Fruit fly (Drosophila melanogaster) whole organism, embryonic: ENCODE results near the gene Cpr23B.

ENCODE experiments used
- Awh ChIP-seq: fragments of 200-800 bp; sonication (Bioruptor generic); IDR thresholded peaks from 2 replicates; pipeline ENCODE4, ENCODE4 v1.3.6; 2022; ENCODE audit warnings: missing biosample characterization, missing genetic modification characterization
- CG1024 ChIP-seq: fragments of 200-800 bp; sonication (Bioruptor generic); IDR thresholded peaks from 2 replicates; pipeline ENCODE4 v1.3.6; 2022; ENCODE audit warnings: missing biosample characterization, missing genetic modification characterization
- CG10321 ChIP-seq: fragments of 200-800 bp; sonication (Bioruptor generic); IDR thresholded peaks from 2 replicates; pipeline ENCODE4 v1.3.6; 2022; ENCODE audit warnings: missing biosample characterization, missing genetic modification characterization
- CG10543 ChIP-seq: fragments of 200-800 bp; sonication (Bioruptor generic); optimal IDR thresholded peaks from 3 replicates; lab custom pipeline; 2017; ENCODE audit warnings: missing biosample characterization, mild to moderate bottlenecking, missing genetic modification characterization, moderate library complexity
- CG11456 ChIP-seq: fragments of 200-800 bp; sonication (Bioruptor generic); IDR thresholded peaks from 3 replicates; pipeline ENCODE4 v1.3.6; 2022; ENCODE audit warnings: missing biosample characterization, missing genetic modification characterization
- CG17829 ChIP-seq: fragments of 200-800 bp; optimal IDR thresholded peaks from 2 replicates; lab custom pipeline; 2019; ENCODE audit warnings: missing biosample characterization, mild to moderate bottlenecking, missing genetic modification characterization, moderate library complexity
- CG17912 ChIP-seq: fragments of 200-800 bp; sonication (Bioruptor generic); optimal IDR thresholded peaks from 2 replicates; lab custom pipeline; 2018; ENCODE audit warnings: missing biosample characterization, mild to moderate bottlenecking, missing genetic modification characterization
- CG2678 ChIP-seq: fragments of 200-800 bp; sonication (Bioruptor generic); optimal IDR thresholded peaks from 3 replicates; lab custom pipeline; 2019; ENCODE audit warnings: missing biosample characterization, mild to moderate bottlenecking, missing genetic modification characterization, moderate library complexity
- CG30403 ChIP-seq: fragments of 200-800 bp; sonication (Bioruptor generic); optimal IDR thresholded peaks from 3 replicates; lab custom pipeline; 2016; ENCODE audit warnings: missing biosample characterization, missing genetic modification characterization
- CG3065 ChIP-seq: fragments of 200-800 bp; sonication (Bioruptor generic); optimal IDR thresholded peaks from 2 replicates; lab custom pipeline; 2016; ENCODE audit warnings: missing biosample characterization, missing genetic modification characterization
- CG34422 ChIP-seq: fragments of 200-800 bp; sonication (Bioruptor generic); IDR thresholded peaks from 3 replicates; pipeline ENCODE4 v1.3.6; 2022; ENCODE audit warnings: missing biosample characterization, missing genetic modification characterization
- CG3838 ChIP-seq: fragments of 200-800 bp; sonication (Bioruptor generic); optimal IDR thresholded peaks from 3 replicates; lab custom pipeline; 2016; ENCODE audit warnings: missing biosample characterization, missing genetic modification characterization
- CG43689 ChIP-seq: fragments of 200-800 bp; sonication (Bioruptor generic); IDR thresholded peaks from 2 replicates; pipeline ENCODE4 v1.3.6; 2022; ENCODE audit warnings: missing biosample characterization, missing genetic modification characterization
- CG4617 ChIP-seq: fragments of 200-800 bp; sonication (Bioruptor generic); optimal IDR thresholded peaks from 3 replicates; lab custom pipeline; 2016; ENCODE audit warnings: missing biosample characterization, missing genetic modification characterization, borderline replicate concordance
- CG7271 ChIP-seq: fragments of 200-800 bp; sonication (Bioruptor generic); optimal IDR thresholded peaks from 2 replicates; lab custom pipeline; 2018; ENCODE audit warnings: missing biosample characterization, mild to moderate bottlenecking, missing genetic modification characterization, moderate library complexity
- CG8478 ChIP-seq: fragments of >200 bp; optimal IDR thresholded peaks from 2 replicates; lab custom pipeline; 2018
- CG9797 ChIP-seq: fragments of 200-800 bp; sonication (Bioruptor generic); optimal IDR thresholded peaks from 3 replicates; lab custom pipeline; 2018; ENCODE audit warnings: missing biosample characterization, mild to moderate bottlenecking, missing genetic modification characterization
- CG9817 ChIP-seq: fragments of 200-800 bp; sonication (Bioruptor generic); optimal IDR thresholded peaks from 2 replicates; lab custom pipeline; 2018; ENCODE audit warnings: missing biosample characterization, mild to moderate bottlenecking, missing genetic modification characterization, moderate library complexity
- D19A ChIP-seq: fragments of 200-800 bp; optimal IDR thresholded peaks from 3 replicates; lab custom pipeline; 2019; ENCODE audit warnings: missing biosample characterization, mild to moderate bottlenecking, missing genetic modification characterization, moderate library complexity
- Dp ChIP-seq: fragments of 200-800 bp; sonication (Bioruptor generic); optimal IDR thresholded peaks from 2 replicates; lab custom pipeline; 2018; ENCODE audit warnings: missing biosample characterization, mild to moderate bottlenecking, missing genetic modification characterization, moderate library complexity
- E2f2 ChIP-seq: fragments of 200-800 bp; sonication (Bioruptor generic); IDR thresholded peaks from 2 replicates; pipeline ENCODE4 v1.3.6; 2022; ENCODE audit warnings: missing biosample characterization, missing genetic modification characterization
- Fer3 ChIP-seq: fragments of 200-800 bp; sonication (Bioruptor generic); optimal IDR thresholded peaks from 2 replicates; lab custom pipeline; 2018; ENCODE audit warnings: missing biosample characterization, mild to moderate bottlenecking, missing genetic modification characterization, moderate library complexity
- HLH4C ChIP-seq: fragments of 200-800 bp; sonication (Bioruptor generic); IDR thresholded peaks from 3 replicates; pipeline ENCODE4 v1.3.6; 2022; ENCODE audit warnings: missing biosample characterization, missing genetic modification characterization; ENCODE audit not compliant: partially characterized antibody
- Hey ChIP-seq: fragments of 200-800 bp; sonication (Bioruptor generic); optimal IDR thresholded peaks from 3 replicates; lab custom pipeline; 2018; ENCODE audit warnings: missing biosample characterization, mild to moderate bottlenecking, missing genetic modification characterization
- Hr3 ChIP-seq: fragments of 200-800 bp; sonication (Bioruptor generic); optimal IDR thresholded peaks from 3 replicates; lab custom pipeline; 2016; ENCODE audit warnings: missing biosample characterization, missing genetic modification characterization
- Lhr ChIP-seq: fragments of 200-800 bp; sonication (Bioruptor generic); optimal IDR thresholded peaks from 3 replicates; lab custom pipeline; 2017; ENCODE audit warnings: mild to moderate bottlenecking, missing biosample characterization, missing genetic modification reagents, missing genetic modification characterization
- Mad ChIP-seq: fragments of 200-800 bp; sonication (Bioruptor generic); optimal IDR thresholded peaks from 2 replicates; lab custom pipeline; 2016; ENCODE audit warnings: missing biosample characterization, missing genetic modification characterization
- Med ChIP-seq: fragments of 200-800 bp; sonication (Bioruptor generic); peaks from one replicate; lab custom pipeline; 2016; ENCODE audit warnings: missing biosample characterization, missing genetic modification characterization, mild to moderate bottlenecking, inconsistent platforms, moderate library complexity
- Oli ChIP-seq: fragments of 200-800 bp; sonication (Bioruptor generic); optimal IDR thresholded peaks from 2 replicates; lab custom pipeline; 2018; ENCODE audit warnings: missing biosample characterization, mild to moderate bottlenecking, missing genetic modification characterization, moderate library complexity
- Scr ChIP-seq: fragments of 200-800 bp; sonication (Bioruptor generic); IDR thresholded peaks from 2 replicates; pipeline ENCODE4 v1.3.6; 2022; ENCODE audit warnings: missing biosample characterization, missing genetic modification characterization; ENCODE audit not compliant: partially characterized antibody
- Trl ChIP-seq, 3 experiments: fragments of >200 bp in 2 of 3; fragments of 200-800 bp in 1 of 3; sonication (Bioruptor generic) in 1 of 3; optimal IDR thresholded peaks; 2 replicates in 1 of 3; 3 replicates in 2 of 3; lab custom pipeline; 2016 to 2017; ENCODE audit warnings: missing biosample characterization in 1 of 3, missing genetic modification characterization in 1 of 3
- Vsx1 ChIP-seq: fragments of 200-800 bp; sonication (Bioruptor generic); optimal IDR thresholded peaks from 2 replicates; lab custom pipeline; 2017; ENCODE audit warnings: missing biosample characterization, mild to moderate bottlenecking, missing genetic modification characterization, missing genetic modification reagents
- aop ChIP-seq: fragments of 200-800 bp; sonication (Bioruptor generic); IDR thresholded peaks from 2 replicates; pipeline ENCODE4 v1.3.6; 2022; ENCODE audit warnings: missing biosample characterization, missing genetic modification characterization
- cad ChIP-seq: fragments of >200 bp; optimal IDR thresholded peaks from 2 replicates; lab custom pipeline; 2017; ENCODE audit warnings: missing biosample characterization, missing genetic modification characterization
- cg ChIP-seq: fragments of 200-800 bp; sonication (Bioruptor generic); optimal IDR thresholded peaks from 3 replicates; lab custom pipeline; 2019; ENCODE audit warnings: missing biosample characterization, mild to moderate bottlenecking, missing genetic modification characterization, moderate library complexity
- gsb-n ChIP-seq: fragments of 200-800 bp; sonication (Bioruptor generic); optimal IDR thresholded peaks from 3 replicates; lab custom pipeline; 2018; ENCODE audit warnings: missing biosample characterization, mild to moderate bottlenecking, missing genetic modification characterization
- jigr1 ChIP-seq: fragments of 200-800 bp; sonication (Bioruptor generic); IDR thresholded peaks from 3 replicates; pipeline ENCODE4 v1.3.6; 2022; ENCODE audit warnings: missing biosample characterization, missing genetic modification characterization
- lbe ChIP-seq: fragments of 200-800 bp; sonication (Bioruptor generic); optimal IDR thresholded peaks from 2 replicates; lab custom pipeline; 2016; ENCODE audit warnings: missing biosample characterization, mild to moderate bottlenecking, missing genetic modification characterization
- lilli ChIP-seq: fragments of 200-800 bp; sonication (Bioruptor generic); optimal IDR thresholded peaks from 3 replicates; lab custom pipeline; 2016; ENCODE audit warnings: missing biosample characterization, missing genetic modification characterization
- lola ChIP-seq, 3 experiments: fragments of >200 bp in 2 of 3; fragments of 200-800 bp in 1 of 3; sonication (Bioruptor generic) in 1 of 3; optimal IDR thresholded peaks; 2 replicates each; lab custom pipeline; 2017 to 2019; ENCODE audit warnings: missing biosample characterization in 3 of 3, missing genetic modification characterization in 3 of 3, mild to moderate bottlenecking in 1 of 3, moderate library complexity in 1 of 3
- mirr ChIP-seq: fragments of 200-800 bp; sonication (Bioruptor generic); optimal IDR thresholded peaks from 3 replicates; lab custom pipeline; 2018; ENCODE audit warnings: missing biosample characterization, mild to moderate bottlenecking, missing genetic modification characterization
- mld ChIP-seq: fragments of 200-800 bp; sonication (Bioruptor generic); IDR thresholded peaks from 3 replicates; pipeline ENCODE4 v1.3.6; 2022; ENCODE audit warnings: missing biosample characterization, missing genetic modification characterization; ENCODE audit not compliant: partially characterized antibody
- onecut ChIP-seq: fragments of 200-800 bp; sonication (Bioruptor generic); IDR thresholded peaks from 2 replicates; pipeline ENCODE4 v1.3.6; 2022; ENCODE audit warnings: missing biosample characterization, missing genetic modification characterization
- org-1 ChIP-seq: fragments of 200-800 bp; sonication (Bioruptor generic); optimal IDR thresholded peaks from 2 replicates; lab custom pipeline; 2017; ENCODE audit warnings: missing biosample characterization, missing genetic modification characterization
- repo ChIP-seq: fragments of 200-800 bp; sonication (Bioruptor generic); optimal IDR thresholded peaks from 2 replicates; lab custom pipeline; 2016; ENCODE audit warnings: missing biosample characterization, missing genetic modification characterization
- sima ChIP-seq: fragments of 200-800 bp; sonication (Bioruptor generic); optimal IDR thresholded peaks from 2 replicates; lab custom pipeline; 2016; ENCODE audit warnings: missing biosample characterization, missing genetic modification characterization
- slou ChIP-seq: fragments of 200-800 bp; sonication (Bioruptor generic); optimal IDR thresholded peaks from 3 replicates; lab custom pipeline; 2016; ENCODE audit warnings: missing biosample characterization, missing genetic modification characterization
- stc ChIP-seq: fragments of 200-800 bp; sonication (Bioruptor generic); IDR thresholded peaks from 2 replicates; pipeline ENCODE4 v1.3.6; 2022; ENCODE audit warnings: missing biosample characterization, missing genetic modification characterization
- vvl ChIP-seq: fragments of 200-800 bp; sonication (Bioruptor generic); IDR thresholded peaks from 2 replicates; pipeline ENCODE4 v1.3.6; 2022; ENCODE audit warnings: missing biosample characterization, missing genetic modification characterization
- wek ChIP-seq: fragments of 200-800 bp; sonication (Bioruptor generic); optimal IDR thresholded peaks from 3 replicates; lab custom pipeline; 2018; ENCODE audit warnings: missing biosample characterization, mild to moderate bottlenecking, missing genetic modification characterization, moderate library complexity

Gene Cpr23B

dm6 chr2L:2830341-2830800 lies 7.8 kb upstream of the Cpr23B start (continued):
- TF ChIP-seq D19A: peak; percentile 89
- peak; percentile 30; the same call in 1 of the 3 replicates for TF ChIP-seq CG11456 (GFP tag; lab: Robert Waterston, UW)
- TF ChIP-seq aop (GFP tag; lab: Robert Waterston, UW): no peak
- no peak for TF ChIP-seq mirr (GFP tag; lab: Kevin White, UChicago)
- TF ChIP-seq jigr1 (GFP tag; lab: Robert Waterston, UW): no peak; the same call in 2 of the 3 replicates
- TF ChIP-seq slou: peak; percentile 77
- peak; percentile 95 for TF ChIP-seq CG2678
- peak; percentile 73 for TF ChIP-seq onecut (GFP tag; lab: Robert Waterston, UW)
- TF ChIP-seq Hey (tag; lab: Kevin White, UChicago): no peak
- TF ChIP-seq Scr (GFP tag; lab: Robert Waterston, UW): no peak
- peak; percentile 93 for TF ChIP-seq CG30403
- TF ChIP-seq Oli (tag; lab: Kevin White, UChicago): peak; percentile 94
- no peak for TF ChIP-seq CG8478 (lab: Kevin White, UChicago)
- TF ChIP-seq Hr3 (GFP tag; lab: Kevin White, UChicago): peak; percentile 82
- peak; percentile 60 for TF ChIP-seq CG3838 (GFP tag; lab: Kevin White, UChicago)
- TF ChIP-seq CG10321 (GFP tag; lab: Robert Waterston, UW): peak; percentile 31; the same call in 1 of the 2 replicates
- TF ChIP-seq Awh (GFP tag; lab: Robert Waterston, UW): peak; percentile 32; the same call in 1 of the 2 replicates
- TF ChIP-seq Lhr (GFP tag; lab: Kevin White, UChicago): peak; percentile 69
- peak; percentile 32 for TF ChIP-seq CG9797 (GFP tag; lab: Kevin White, UChicago)
- peak; percentile 93 for TF ChIP-seq CG17829 (tag; lab: Kevin White, UChicago)
- TF ChIP-seq CG4617 (GFP tag; lab: Kevin White, UChicago): peak; percentile 25
- peak; percentile 67 for TF ChIP-seq Med (GFP tag; lab: Kevin White, UChicago)
- no peak for TF ChIP-seq HLH4C (GFP tag; lab: Robert Waterston, UW)
- TF ChIP-seq cad (GFP tag; lab: Kevin White, UChicago): no peak
- TF ChIP-seq CG9817: peak; percentile 75
- TF ChIP-seq org-1 (GFP tag; lab: Kevin White, UChicago): peak; percentile 80
- peak in 1 of 2 experiments; percentile 41 for TF ChIP-seq Trl (optimal IDR thresholded peaks at IDR 0.05; lab: Kevin White, UChicago)
- TF ChIP-seq Trl (GFP tag; optimal IDR thresholded peaks at IDR 0.05; lab: Kevin White, UChicago): peak; percentile 35
- TF ChIP-seq CG17912 (GFP tag; lab: Kevin White, UChicago): no peak
- peak; percentile 17 for TF ChIP-seq CG3065 (GFP tag; lab: Kevin White, UChicago)
- peak; percentile 69; the same call in 2 of the 3 replicates for TF ChIP-seq CG34422 (GFP tag; lab: Robert Waterston, UW)
- peak; percentile 86 for TF ChIP-seq gsb-n (tag; lab: Kevin White, UChicago)
- peak; percentile 88 for TF ChIP-seq lilli (GFP tag; lab: Kevin White, UChicago)
- peak; percentile 62 for TF ChIP-seq stc
- TF ChIP-seq Vsx1 (GFP tag; lab: Kevin White, UChicago): peak; percentile 77
- peak in 1 of 3 experiments; percentile 97 for TF ChIP-seq lola (GFP tag; optimal IDR thresholded peaks at IDR 0.05; lab: Kevin White, UChicago)
- TF ChIP-seq Fer3 (tag; lab: Kevin White, UChicago): peak; percentile 74
- TF ChIP-seq lbe (GFP tag; lab: Kevin White, UChicago): peak; percentile 76
- TF ChIP-seq cg (GFP tag; lab: Kevin White, UChicago): no peak
- no peak for TF ChIP-seq CG43689 (GFP tag; lab: Robert Waterston, UW)
- no peak for TF ChIP-seq CG1024
- no peak for TF ChIP-seq Dp (GFP tag; lab: Kevin White, UChicago)
- TF ChIP-seq CG7271 (tag; lab: Kevin White, UChicago): no peak
- peak; percentile 37; the same call in 1 of the 2 replicates for TF ChIP-seq vvl (GFP tag; lab: Robert Waterston, UW)
- peak; percentile 22 for TF ChIP-seq repo
- TF ChIP-seq CG10543 (GFP tag; lab: Kevin White, UChicago): peak; percentile 75
- no peak for TF ChIP-seq mld
- TF ChIP-seq E2f2 (GFP tag; lab: Robert Waterston, UW): peak; percentile 55
- no peak for TF ChIP-seq wek
- TF ChIP-seq Mad: peak; percentile 71
- no peak for TF ChIP-seq sima (GFP tag; lab: Kevin White, UChicago)
